Worm (Caenorhabditis elegans) whole organism, late embryonic: Measurements from ENCODE around the gene T22B3.3.
A peak's percentile ranks its signal among the peaks of the same experiment; 100 is the strongest.

Experiments used
- C08G9.2 ChIP-seq: sonication (generic microtip); optimal IDR thresholded peaks from 2 replicates; lab custom pipeline; 2016; ENCODE audit warnings: mild to moderate bottlenecking, missing genetic modification characterization, moderate library complexity, missing compliant biosample characterization
- F13H6.1 ChIP-seq: sonication (generic microtip); optimal IDR thresholded peaks from 2 replicates; lab custom pipeline; 2016; ENCODE audit warnings: missing genetic modification characterization, missing compliant biosample characterization
- K02D7.2 ChIP-seq: sonication (generic microtip); optimal IDR thresholded peaks from 2 replicates; lab custom pipeline; 2017; ENCODE audit warnings: mild to moderate bottlenecking, missing genetic modification characterization, missing compliant biosample characterization
- K09A11.1 ChIP-seq: sonication (generic microtip); optimal IDR thresholded peaks from 2 replicates; lab custom pipeline; 2017; ENCODE audit warnings: antibody characterized with exemption, mild to moderate bottlenecking, missing genetic modification characterization, missing compliant biosample characterization; ENCODE audit not compliant: insufficient read depth
- ama-1 ChIP-seq: fragments of 150-350 bp; optimal IDR thresholded peaks from 2 replicates; lab custom pipeline; 2014
- ceh-14 ChIP-seq: sonication (generic microtip); optimal IDR thresholded peaks from 2 replicates; lab custom pipeline; 2016; ENCODE audit warnings: missing genotype, missing genetic modification characterization, missing compliant biosample characterization
- ceh-18 ChIP-seq: sonication (generic microtip); optimal IDR thresholded peaks from 2 replicates; lab custom pipeline; 2016; ENCODE audit warnings: missing genetic modification characterization, missing compliant biosample characterization
- ceh-19 ChIP-seq: fragments of 200-800 bp; sonication (Bioruptor generic); optimal IDR thresholded peaks from 2 replicates; lab custom pipeline; 2018; ENCODE audit warnings: mild to moderate bottlenecking, missing genetic modification characterization, missing compliant biosample characterization
- ceh-2 ChIP-seq: sonication (generic microtip); optimal IDR thresholded peaks from 2 replicates; lab custom pipeline; 2016; ENCODE audit warnings: missing genotype, missing genetic modification characterization, missing compliant biosample characterization
- ceh-30 ChIP-seq: fragments of 150-350 bp; optimal IDR thresholded peaks from 2 replicates; lab custom pipeline; 2014; ENCODE audit warnings: missing biosample characterization, missing genetic modification characterization
- ceh-31 ChIP-seq: sonication (generic microtip); optimal IDR thresholded peaks from 2 replicates; lab custom pipeline; 2016; ENCODE audit warnings: missing genetic modification characterization, missing compliant biosample characterization
- ceh-45 ChIP-seq: fragments of 200-800 bp; sonication (Bioruptor generic); IDR thresholded peaks from 2 replicates; pipeline ENCODE4 v1.3.6; 2022; ENCODE audit warnings: missing genetic modification reagents, missing genetic modification characterization, missing compliant biosample characterization
- ceh-6 ChIP-seq: fragments of 200-800 bp; sonication (Bioruptor generic); optimal IDR thresholded peaks from 2 replicates; lab custom pipeline; 2018; ENCODE audit warnings: mild to moderate bottlenecking, missing genetic modification characterization, missing compliant biosample characterization
- dmd-4 ChIP-seq: sonication (generic microtip); optimal IDR thresholded peaks from 2 replicates; lab custom pipeline; 2016; ENCODE audit warnings: borderline replicate concordance, missing genetic modification characterization, missing compliant biosample characterization
- dve-1 ChIP-seq: sonication (generic microtip); optimal IDR thresholded peaks from 2 replicates; lab custom pipeline; 2017; ENCODE audit warnings: antibody characterized with exemption, mild to moderate bottlenecking, missing genetic modification characterization, missing compliant biosample characterization
- elt-2 ChIP-seq: sonication (generic microtip); optimal IDR thresholded peaks from 2 replicates; lab custom pipeline; 2016; ENCODE audit warnings: missing genetic modification reagents, missing genetic modification characterization, missing compliant biosample characterization
- elt-4 ChIP-seq: sonication (generic microtip); optimal IDR thresholded peaks from 2 replicates; lab custom pipeline; 2016; ENCODE audit warnings: missing genetic modification characterization, missing compliant biosample characterization
- ets-4 ChIP-seq: sonication (generic microtip); optimal IDR thresholded peaks from 2 replicates; lab custom pipeline; 2016; ENCODE audit warnings: missing genetic modification characterization, missing compliant biosample characterization
- eyg-1 ChIP-seq: sonication (generic microtip); optimal IDR thresholded peaks from 2 replicates; lab custom pipeline; 2016; ENCODE audit warnings: missing genotype, missing genetic modification characterization, missing compliant biosample characterization
- fax-1 ChIP-seq: sonication (generic microtip); optimal IDR thresholded peaks from 2 replicates; lab custom pipeline; 2016; ENCODE audit warnings: missing genotype, missing genetic modification characterization, missing compliant biosample characterization
- fkh-10 ChIP-seq: fragments of 150-350 bp; optimal IDR thresholded peaks from 2 replicates; lab custom pipeline; 2014; ENCODE audit warnings: missing biosample characterization, missing genetic modification reagents, missing genetic modification characterization
- fkh-6 ChIP-seq: sonication (generic microtip); optimal IDR thresholded peaks from 2 replicates; lab custom pipeline; 2016; ENCODE audit warnings: missing genetic modification characterization, missing compliant biosample characterization
- hlh-13 ChIP-seq: fragments of 200-800 bp; sonication (Bioruptor generic); optimal IDR thresholded peaks from 2 replicates; lab custom pipeline; 2018; ENCODE audit warnings: mild to moderate bottlenecking, missing genetic modification characterization, missing compliant biosample characterization
- hlh-15 ChIP-seq: sonication (generic microtip); optimal IDR thresholded peaks from 2 replicates; lab custom pipeline; 2016; ENCODE audit warnings: missing genetic modification characterization, missing compliant biosample characterization
- madf-2 ChIP-seq: sonication (generic microtip); optimal IDR thresholded peaks from 2 replicates; lab custom pipeline; 2017; ENCODE audit warnings: missing genetic modification characterization, missing compliant biosample characterization
- nfya-1 ChIP-seq: sonication (generic microtip); optimal IDR thresholded peaks from 2 replicates; lab custom pipeline; 2017; ENCODE audit warnings: missing genetic modification characterization, mild to moderate bottlenecking, missing compliant biosample characterization, antibody characterized with exemption, moderate library complexity
- nhr-232 ChIP-seq: sonication (generic microtip); optimal IDR thresholded peaks from 2 replicates; lab custom pipeline; 2016; ENCODE audit warnings: missing genetic modification characterization, missing compliant biosample characterization
- odd-2 ChIP-seq: sonication (generic microtip); optimal IDR thresholded peaks from 2 replicates; lab custom pipeline; 2017; ENCODE audit warnings: antibody characterized with exemption, mild to moderate bottlenecking, missing genetic modification characterization, missing compliant biosample characterization
- pat-9 ChIP-seq: fragments of 200-800 bp; sonication (Bioruptor generic); optimal IDR thresholded peaks from 2 replicates; lab custom pipeline; 2018; ENCODE audit warnings: mild to moderate bottlenecking, missing genetic modification characterization, moderate library complexity, missing compliant biosample characterization
- pax-1 ChIP-seq: fragments of 150-350 bp; optimal IDR thresholded peaks from 2 replicates; lab custom pipeline; 2014; ENCODE audit warnings: missing biosample characterization, missing genetic modification characterization
- pha-2 ChIP-seq: sonication (generic microtip); optimal IDR thresholded peaks from 2 replicates; lab custom pipeline; 2017; ENCODE audit warnings: mild to moderate bottlenecking, missing genetic modification characterization, missing compliant biosample characterization
- ref-2 ChIP-seq: sonication (generic microtip); optimal IDR thresholded peaks from 2 replicates; lab custom pipeline; 2016; ENCODE audit warnings: missing genetic modification characterization, missing compliant biosample characterization
- sox-4 ChIP-seq: sonication (generic microtip); optimal IDR thresholded peaks from 2 replicates; lab custom pipeline; 2017; ENCODE audit warnings: mild to moderate bottlenecking, missing genetic modification characterization, inconsistent platforms, missing compliant biosample characterization
- unc-42 ChIP-seq: sonication (generic microtip); optimal IDR thresholded peaks from 2 replicates; lab custom pipeline; 2016; ENCODE audit warnings: missing genotype, missing genetic modification characterization, missing compliant biosample characterization

Gene T22B3.3

ce11 chrIV:11723255-11723654 lies 19.7 kb upstream of the T22B3.3 start:
- TF ChIP-seq unc-42 (tag; lab: Kevin White, UChicago) (peak; percentile 86), ref-2 (tag; lab: Kevin White, UChicago) (no peak)
- TF ChIP-seq, all 69 proteins: peak for 1

DNA sequence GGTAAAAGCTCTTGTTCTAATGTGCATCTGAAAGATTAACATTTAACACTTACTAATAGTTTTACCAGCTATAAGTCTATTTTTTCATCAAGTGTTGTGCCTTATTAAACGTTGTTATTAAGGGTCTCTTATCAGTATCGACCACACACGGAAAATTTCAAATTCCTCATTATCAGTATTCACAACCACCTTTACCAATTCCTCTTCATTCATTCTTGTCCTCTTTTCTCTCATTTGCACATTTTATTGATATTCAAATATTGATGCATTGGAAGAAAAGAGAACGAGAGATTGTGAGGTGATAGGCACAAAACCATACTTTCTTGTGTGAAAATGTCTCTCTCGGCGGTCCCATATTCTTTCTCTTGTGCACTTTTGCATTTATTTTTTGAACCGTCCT lies 18.3 kb upstream of the T22B3.3 start:
- peak; percentile 31 for TF ChIP-seq elt-2 (tag; lab: Kevin White, UChicago)
- TF ChIP-seq hlh-13 (GFP tag; lab: Kevin White, UChicago): no peak

ce11 chrIV:11718653-11719052 lies 15.1 kb upstream of the T22B3.3 start:
- TF ChIP-seq dmd-4: no peak
- TF ChIP-seq ama-1: no peak
- TF ChIP-seq dve-1 (tag; lab: Kevin White, UChicago): no peak
- no peak for TF ChIP-seq madf-2
- no peak for TF ChIP-seq sox-4
- no peak for TF ChIP-seq ceh-18 (tag; lab: Kevin White, UChicago)
- TF ChIP-seq fkh-10 (GFP tag; lab: Kevin White, UChicago): no peak
- no peak for TF ChIP-seq ceh-45
- no peak for TF ChIP-seq ets-4 (tag; lab: Kevin White, UChicago)
- no peak for TF ChIP-seq K09A11.1 (tag; lab: Kevin White, UChicago)
- no peak for TF ChIP-seq C08G9.2 (tag; lab: Kevin White, UChicago)
- TF ChIP-seq hlh-13 (GFP tag; lab: Kevin White, UChicago): no peak
- no peak for TF ChIP-seq hlh-15 (tag; lab: Kevin White, UChicago)
- no peak for TF ChIP-seq nfya-1
- TF ChIP-seq odd-2 (tag; lab: Kevin White, UChicago): no peak
- TF ChIP-seq ceh-31 (tag; lab: Kevin White, UChicago): no peak
- TF ChIP-seq fkh-6: no peak
- no peak for TF ChIP-seq ceh-14 (tag; lab: Kevin White, UChicago)

DNA sequence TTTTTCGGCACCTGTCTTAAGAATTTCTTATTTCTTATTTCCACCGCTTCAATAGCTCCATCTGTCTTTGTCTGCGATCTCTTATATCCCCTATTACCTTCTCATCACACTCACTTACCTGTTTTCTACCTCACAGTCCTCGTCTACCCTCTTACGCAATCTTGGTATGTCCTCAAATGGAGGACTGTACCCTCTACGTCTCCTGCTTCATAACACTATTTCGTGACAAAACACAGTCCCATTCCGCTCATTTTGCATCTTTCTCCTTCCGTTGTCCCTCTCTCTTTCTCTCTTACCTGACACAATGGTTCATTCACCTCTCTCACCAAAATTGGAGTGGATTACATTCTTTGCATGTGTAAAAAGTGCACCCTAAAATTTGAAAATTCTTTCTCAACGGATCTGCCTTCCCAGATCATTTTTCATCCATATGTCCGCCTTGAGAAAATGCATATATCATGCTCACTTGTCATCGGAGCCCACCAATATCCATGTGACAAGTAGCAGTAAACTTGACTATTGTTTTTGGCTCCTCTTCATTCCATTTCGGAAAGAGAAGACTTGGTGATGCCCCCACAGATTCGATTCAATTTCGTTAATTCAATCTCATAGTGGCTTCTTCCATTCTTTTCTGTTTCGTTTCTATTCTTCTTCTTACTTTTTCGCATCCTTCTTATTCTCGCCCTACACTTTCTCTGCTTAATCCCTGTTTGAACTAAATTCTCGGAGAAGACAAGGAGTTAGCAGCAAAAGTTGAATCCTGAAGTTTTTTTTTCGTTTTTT lies 13.7 kb upstream of the T22B3.3 start:
- TF ChIP-seq elt-2 (tag; lab: Kevin White, UChicago) (no peak), pat-9 (tag; lab: Kevin White, UChicago) (no peak), ref-2 (tag; lab: Kevin White, UChicago) (peak; percentile 59), K02D7.2 (tag; lab: Kevin White, UChicago) (no peak), unc-42 (tag; lab: Kevin White, UChicago) (peak; percentile 98), nhr-232 (tag; lab: Kevin White, UChicago) (no peak), ceh-2 (tag; lab: Kevin White, UChicago) (no peak), ceh-6 (GFP tag; lab: Kevin White, UChicago) (no peak), eyg-1 (tag; lab: Kevin White, UChicago) (no peak), fkh-10 (GFP tag; lab: Kevin White, UChicago) (peak; percentile 20), ceh-30 (tag; lab: Kevin White, UChicago) (no peak), pax-1 (tag; lab: Kevin White, UChicago) (no peak)

DNA sequence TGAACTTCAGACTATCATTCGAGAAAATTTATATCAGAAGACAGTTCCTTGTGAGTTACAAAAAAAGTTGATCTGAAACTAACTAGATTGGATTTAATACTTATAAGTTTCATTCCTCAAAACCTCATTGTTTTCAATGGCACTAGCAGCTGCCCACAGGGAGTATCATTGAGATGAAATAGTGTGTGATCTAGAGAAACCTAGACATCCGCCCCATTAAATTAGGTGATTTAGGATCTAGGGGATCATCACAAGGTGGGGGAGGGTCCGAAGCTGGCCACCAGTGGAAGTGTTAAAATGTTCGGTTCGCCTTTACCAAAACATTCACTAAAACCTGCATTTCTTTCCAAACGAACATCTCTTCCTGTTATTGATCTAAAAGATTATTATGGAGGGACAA lies 12.8 kb upstream of the T22B3.3 start:
- TF ChIP-seq ceh-45: no peak
- no peak for TF ChIP-seq fax-1 (tag; lab: Kevin White, UChicago)
- no peak for TF ChIP-seq ceh-14 (tag; lab: Kevin White, UChicago)
- no peak for TF ChIP-seq hlh-15 (tag; lab: Kevin White, UChicago)
- no peak for TF ChIP-seq dmd-4
- TF ChIP-seq ceh-19 (GFP tag; lab: Kevin White, UChicago): no peak
- TF ChIP-seq F13H6.1 (tag; lab: Kevin White, UChicago): no peak
- TF ChIP-seq pha-2 (tag; lab: Kevin White, UChicago): no peak
- no peak for TF ChIP-seq ets-4 (tag; lab: Kevin White, UChicago)
- no peak for TF ChIP-seq elt-4
